Worm (Caenorhabditis elegans) whole organism, mixed stage, embryonic: ENCODE data around the gene fce-2.

ENCODE experiments used
- ceh-39 ChIP-seq: fragments of 150-350 bp; optimal IDR thresholded peaks from 2 replicates; lab custom pipeline; 2014; ENCODE audit warnings: missing biosample characterization, missing genetic modification characterization
- lsy-2 ChIP-seq: fragments of 150-350 bp; optimal IDR thresholded peaks from 2 replicates; lab custom pipeline; 2014; ENCODE audit warnings: missing biosample characterization, missing genetic modification characterization
- mep-1 ChIP-seq: fragments of 150-350 bp; optimal IDR thresholded peaks from 2 replicates; lab custom pipeline; 2017; ENCODE audit warnings: missing biosample characterization, missing genetic modification reagents, missing genetic modification characterization, inconsistent platforms
- nhr-237 ChIP-seq: fragments of 150-350 bp; optimal IDR thresholded peaks from 2 replicates; lab custom pipeline; 2014; ENCODE audit warnings: missing biosample characterization, missing genetic modification characterization
- nhr-28 ChIP-seq: fragments of 150-350 bp; optimal IDR thresholded peaks from 2 replicates; lab custom pipeline; 2014; ENCODE audit warnings: missing biosample characterization, missing genetic modification characterization
- unc-39 ChIP-seq: fragments of 150-350 bp; optimal IDR thresholded peaks from 2 replicates; lab custom pipeline; 2014; ENCODE audit warnings: missing biosample characterization, missing genetic modification characterization
- ztf-11 ChIP-seq: fragments of 150-350 bp; optimal IDR thresholded peaks from 2 replicates; lab custom pipeline; 2014; ENCODE audit warnings: missing biosample characterization, missing genetic modification characterization

ce11 chrV:20457155-20457554 lies 32.1 kb downstream of the fce-2 start:
- TF ChIP-seq ztf-11 (no peak), nhr-237 (tag; lab: Kevin White, UChicago) (no peak), lsy-2 (tag; lab: Kevin White, UChicago) (no peak), nhr-28 (tag; lab: Kevin White, UChicago) (no peak), unc-39 (no peak), ceh-39 (tag; lab: Kevin White, UChicago) (no peak), mep-1 (tag; lab: Kevin White, UChicago) (no peak)
